Fruit fly (Drosophila melanogaster): Measurements from ENCODE around the gene alpha-Man-Ia.

The alpha-Man-Ia gene

DNA sequence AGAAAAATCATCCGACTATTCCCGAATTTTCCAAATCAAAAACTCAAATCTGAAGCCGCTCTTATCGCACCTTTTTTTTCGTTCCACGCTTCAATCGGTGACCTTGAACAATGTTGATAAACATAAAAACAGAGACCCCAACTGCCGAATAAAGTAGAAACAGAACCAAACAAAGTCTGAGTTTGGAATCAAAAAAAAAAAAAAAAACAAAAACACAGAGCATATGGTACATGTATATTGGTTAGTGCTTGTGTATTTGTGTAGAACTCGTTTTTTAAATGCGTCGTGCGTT, 61.9 kb downstream of the alpha-Man-Ia start:
- no peak for TF ChIP-seq noc (tag; optimal IDR thresholded peaks at IDR 0.05)

dm6 chrX:10263165-10263956, 62.4 kb downstream of the alpha-Man-Ia start, which contains the start of gene Hk:
Gene Hk, minus strand, starts transcription at chrX:10263485.
- TF ChIP-seq noc (tag; optimal IDR thresholded peaks at IDR 0.05) = peak; percentile 88

DNA sequence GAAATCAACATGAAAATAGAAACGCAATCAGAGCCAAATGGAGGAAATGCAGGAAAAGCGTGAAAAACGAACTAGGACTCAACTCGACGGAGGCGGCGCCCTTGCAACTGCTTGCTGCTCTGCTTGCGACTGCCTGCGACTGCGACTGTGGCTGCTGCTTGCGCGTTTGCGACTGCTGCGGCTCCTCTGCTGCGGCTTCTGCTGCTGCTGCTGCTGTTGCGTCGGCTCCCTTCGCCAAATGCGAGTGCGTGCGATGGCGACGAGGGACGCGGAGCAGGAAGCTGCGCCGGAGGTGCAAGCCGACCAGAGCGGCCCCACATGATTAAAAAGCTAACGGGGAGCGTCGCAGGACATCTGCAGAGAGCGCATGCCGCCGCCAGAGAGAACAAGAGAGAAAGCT, 64.6 kb downstream of the alpha-Man-Ia start:
- no peak for TF ChIP-seq noc (tag; optimal IDR thresholded peaks at IDR 0.05)

DNA sequence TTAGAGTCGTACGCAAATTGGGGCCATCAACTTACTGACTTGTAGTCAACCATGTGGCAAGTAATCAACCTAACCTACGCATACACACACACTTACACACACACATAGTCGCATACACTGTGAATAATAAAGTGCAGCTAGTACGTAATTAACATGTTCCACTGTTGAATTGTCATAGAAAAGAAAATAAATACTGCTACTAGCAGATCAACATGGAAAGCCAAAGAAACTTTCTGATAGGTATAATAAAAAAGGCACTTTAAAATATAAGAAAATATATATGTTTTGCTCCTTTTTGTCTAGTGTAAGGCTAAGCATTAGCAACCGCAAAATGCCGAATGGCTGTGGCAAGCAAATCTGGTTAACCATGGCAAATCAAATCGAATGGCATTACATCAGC, 66.2 kb downstream of the alpha-Man-Ia start:
- no peak for TF ChIP-seq noc (tag; optimal IDR thresholded peaks at IDR 0.05)

DNA sequence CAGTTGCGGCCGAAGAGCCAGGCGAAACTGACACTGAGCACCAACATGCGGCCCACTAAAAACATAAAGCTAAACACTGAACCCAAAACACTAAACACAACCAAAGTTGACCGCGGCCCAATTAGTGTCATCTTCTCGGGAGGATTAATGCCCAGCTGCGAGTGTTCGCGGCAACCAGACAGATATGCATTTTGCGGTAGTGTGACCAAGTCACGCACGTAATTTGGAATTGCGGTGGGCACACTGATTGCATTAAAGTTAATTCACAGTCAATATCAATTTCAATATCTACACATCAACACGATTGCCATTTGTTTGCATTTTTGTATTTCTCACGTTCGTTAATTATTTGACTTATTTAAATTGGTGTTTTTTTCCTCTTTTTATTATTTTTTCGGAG, 69.5 kb downstream of the alpha-Man-Ia start:
- no peak for TF ChIP-seq noc (tag; optimal IDR thresholded peaks at IDR 0.05)

DNA sequence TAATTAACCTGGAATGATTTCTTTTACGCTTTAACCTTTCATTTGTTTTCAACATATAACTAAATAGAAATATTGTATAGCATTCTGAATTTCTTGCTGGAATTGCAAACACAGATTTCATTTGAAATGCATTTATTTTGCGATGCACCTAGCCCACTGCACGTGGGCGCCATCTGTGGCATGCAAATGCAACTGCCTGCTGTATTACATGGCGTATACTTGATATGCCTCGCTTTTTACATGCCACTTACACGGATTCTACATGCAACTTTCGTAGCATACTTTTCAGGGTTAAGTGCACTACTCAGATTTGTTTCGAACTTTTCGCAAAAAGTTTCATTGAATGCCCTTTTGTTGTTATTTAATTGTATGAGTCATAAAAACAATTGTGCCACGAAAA, 73.0 kb downstream of the alpha-Man-Ia start:
- TF ChIP-seq noc (tag; optimal IDR thresholded peaks at IDR 0.05) = no peak

dm6 chrX:10250659-10251058, 75.1 kb downstream of the alpha-Man-Ia start:
- TF ChIP-seq noc (tag; optimal IDR thresholded peaks at IDR 0.05) = no peak

dm6 chrX:10250017-10250416, 75.7 kb downstream of the alpha-Man-Ia start:
- TF ChIP-seq noc (tag; optimal IDR thresholded peaks at IDR 0.05) = no peak

dm6 chrX:10247366-10247765, 78.4 kb downstream of the alpha-Man-Ia start:
- TF ChIP-seq noc (tag; optimal IDR thresholded peaks at IDR 0.05) = no peak

- TF ChIP-seq noc (tag; optimal IDR thresholded peaks at IDR 0.05) = no peak
These were observed 81.0 kb downstream of the alpha-Man-Ia start for dm6 chrX:10244763-10245162.

DNA sequence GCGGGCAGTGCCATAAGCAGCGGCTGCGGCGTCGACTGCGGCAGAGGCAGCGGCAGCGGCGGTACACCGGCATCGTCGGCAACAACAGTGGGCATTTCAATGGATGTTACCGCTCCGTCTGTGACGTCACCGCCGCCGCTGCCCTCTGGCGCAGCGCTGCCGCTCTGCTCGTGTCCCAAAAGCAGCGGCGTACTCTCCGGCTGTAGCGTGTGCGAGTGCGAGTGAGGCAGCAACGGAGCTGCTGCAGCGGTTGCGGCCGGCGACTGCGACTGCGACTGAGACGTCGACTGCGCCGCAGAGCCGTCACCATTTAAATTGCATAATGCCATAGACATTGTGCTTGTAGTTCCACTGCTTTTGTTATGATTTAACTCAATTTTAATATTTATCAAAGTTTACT, 82.2 kb downstream of the alpha-Man-Ia start:
- TF ChIP-seq noc (tag; optimal IDR thresholded peaks at IDR 0.05) = no peak

DNA sequence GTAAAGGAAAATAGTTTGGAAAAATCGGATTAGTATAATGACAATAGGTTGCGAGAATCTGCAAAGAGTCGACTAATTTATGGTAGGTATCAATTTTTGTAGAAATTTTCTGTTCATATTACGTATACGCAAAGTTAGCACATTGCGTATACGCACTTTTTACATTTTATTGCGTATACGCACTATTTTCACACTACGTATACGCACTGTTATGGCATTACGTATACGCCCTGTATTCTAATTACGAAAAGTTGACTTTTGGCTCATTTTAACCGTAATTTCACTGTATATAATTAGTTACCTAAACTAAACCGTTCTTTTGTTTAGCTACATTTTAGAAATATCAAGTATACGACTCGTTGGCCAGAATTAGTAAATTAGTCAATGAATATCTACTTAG, 82.9 kb downstream of the alpha-Man-Ia start:
- TF ChIP-seq noc (tag; optimal IDR thresholded peaks at IDR 0.05) = no peak

- TF ChIP-seq noc (tag; optimal IDR thresholded peaks at IDR 0.05) = no peak
These were observed 83.8 kb downstream of the alpha-Man-Ia start for dm6 chrX:10241919-10242318.

DNA sequence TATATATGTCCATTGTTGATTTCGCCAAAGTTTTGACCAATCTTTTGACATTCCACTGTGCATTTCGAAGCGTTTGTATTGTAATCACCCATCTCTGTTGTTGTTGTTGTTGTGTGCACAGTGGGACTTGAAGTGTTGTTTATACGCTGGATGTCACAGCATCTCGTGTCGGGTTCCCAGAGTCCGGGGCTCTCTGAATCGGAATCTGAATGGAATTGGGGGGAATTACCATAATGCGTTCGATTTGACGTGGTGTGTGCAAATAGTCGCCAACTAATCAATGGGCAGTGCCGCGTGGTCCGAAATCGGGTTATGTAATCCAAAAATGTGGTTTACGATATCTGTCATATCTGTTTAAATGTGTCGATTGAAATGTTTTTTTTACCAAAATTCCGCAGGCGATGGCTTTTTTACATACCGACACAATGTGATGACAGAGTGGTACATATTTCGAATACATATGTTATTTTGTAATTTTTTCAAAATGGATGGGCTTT, 91.7 kb downstream of the alpha-Man-Ia start:
- no peak for TF ChIP-seq noc (tag; optimal IDR thresholded peaks at IDR 0.05)

- no peak for TF ChIP-seq noc (tag; optimal IDR thresholded peaks at IDR 0.05)
These were observed 92.7 kb downstream of the alpha-Man-Ia start, which contains the start of gene CG2961 for dm6 chrX:10233065-10233464. Gene CG2961, minus strand, starts transcription at chrX:10233080.

- peak; percentile 86 for TF ChIP-seq noc (tag; optimal IDR thresholded peaks at IDR 0.05)
These were observed 93.3 kb downstream of the alpha-Man-Ia start for dm6 chrX:10232497-10232896.

- TF ChIP-seq noc (tag; optimal IDR thresholded peaks at IDR 0.05) = no peak
These were observed 105.8 kb downstream of the alpha-Man-Ia start, which contains the start of gene CG34408 for dm6 chrX:10219955-10220354. Gene CG34408, plus strand, starts transcription at chrX:10220110.

dm6 chrX:10219039-10219438, 106.7 kb downstream of the alpha-Man-Ia start, which contains the start of gene CG15308:
Gene CG15308, minus strand, starts transcription at chrX:10219139.
- TF ChIP-seq noc (tag; optimal IDR thresholded peaks at IDR 0.05) = no peak
